Fruit fly (Drosophila melanogaster) whole organism, embryonic: Measurements from ENCODE around the gene CG33791.

ENCODE experiments used
- Adf1 ChIP-seq: fragments of 200-800 bp; sonication (Bioruptor generic); IDR thresholded peaks from 2 replicates; pipeline ENCODE4 v1.3.6; 2022; ENCODE audit warnings: missing biosample characterization, missing genetic modification characterization
- C15 ChIP-seq: fragments of 200-800 bp; sonication (Bioruptor generic); IDR thresholded peaks from 3 replicates; pipeline ENCODE4 v1.3.6; 2022; ENCODE audit warnings: missing biosample characterization, missing genetic modification characterization
- CG10366 ChIP-seq: fragments of 200-800 bp; sonication (Bioruptor generic); IDR thresholded peaks from 2 replicates; pipeline ENCODE4 v1.3.6; 2022; ENCODE audit warnings: missing biosample characterization, missing genetic modification characterization
- CG10959 ChIP-seq: fragments of 200-800 bp; sonication (Bioruptor generic); IDR thresholded peaks from 2 replicates; pipeline ENCODE4 v1.3.6; 2022; ENCODE audit warnings: missing biosample characterization, missing genetic modification characterization
- CG14965 ChIP-seq: fragments of 200-800 bp; sonication (Bioruptor generic); optimal IDR thresholded peaks from 2 replicates; lab custom pipeline; 2016; ENCODE audit warnings: missing biosample characterization, missing genetic modification characterization, borderline replicate concordance
- CG15479 ChIP-seq: fragments of 200-800 bp; sonication (Bioruptor generic); optimal IDR thresholded peaks from 3 replicates; lab custom pipeline; 2019; ENCODE audit warnings: missing biosample characterization, mild to moderate bottlenecking, missing genetic modification characterization, moderate library complexity
- CG17361 ChIP-seq: fragments of 200-800 bp; sonication (Bioruptor generic); IDR thresholded peaks from 3 replicates; pipeline ENCODE4 v1.3.6; 2022; ENCODE audit warnings: missing biosample characterization, missing genetic modification characterization
- CG18262 ChIP-seq: fragments of 200-800 bp; optimal IDR thresholded peaks from 3 replicates; lab custom pipeline; 2019; ENCODE audit warnings: missing biosample characterization, mild to moderate bottlenecking, missing genetic modification characterization, moderate library complexity
- CG18619 ChIP-seq: fragments of 200-800 bp; sonication (Bioruptor generic); optimal IDR thresholded peaks from 3 replicates; lab custom pipeline; 2017; ENCODE audit warnings: missing biosample characterization, mild to moderate bottlenecking, missing genetic modification characterization
- CG2120 ChIP-seq: fragments of 200-800 bp; sonication (Bioruptor generic); optimal IDR thresholded peaks from 3 replicates; lab custom pipeline; 2016; ENCODE audit warnings: missing biosample characterization, missing genetic modification characterization
- CG2199 ChIP-seq: fragments of 200-800 bp; sonication (Bioruptor generic); IDR thresholded peaks from 3 replicates; pipeline ENCODE4 v1.3.6; 2022; ENCODE audit warnings: missing biosample characterization, missing genetic modification characterization
- CG30020 ChIP-seq: fragments of 200-800 bp; optimal IDR thresholded peaks from 2 replicates; lab custom pipeline; 2019; ENCODE audit warnings: missing biosample characterization, mild to moderate bottlenecking, missing genetic modification characterization, moderate library complexity
- CG6689 ChIP-seq: fragments of 200-800 bp; sonication (Bioruptor generic); IDR thresholded peaks from 2 replicates; pipeline ENCODE4 v1.3.6; 2022; ENCODE audit warnings: missing biosample characterization, missing genetic modification characterization
- CG7271 ChIP-seq: fragments of 200-800 bp; sonication (Bioruptor generic); optimal IDR thresholded peaks from 2 replicates; lab custom pipeline; 2018; ENCODE audit warnings: missing biosample characterization, mild to moderate bottlenecking, missing genetic modification characterization, moderate library complexity
- CG8359 ChIP-seq: fragments of 200-800 bp; sonication (Bioruptor generic); optimal IDR thresholded peaks from 2 replicates; lab custom pipeline; 2017; ENCODE audit warnings: missing biosample characterization, mild to moderate bottlenecking, missing genetic modification characterization, borderline replicate concordance
- Dll ChIP-seq: fragments of 200-800 bp; sonication (Bioruptor generic); IDR thresholded peaks from 4 replicates; pipeline ENCODE4 v1.3.6; 2022; ENCODE audit warnings: missing biosample characterization, missing genetic modification characterization; ENCODE audit not compliant: partially characterized antibody
- Dref ChIP-seq: fragments of 200-800 bp; sonication (Bioruptor generic); IDR thresholded peaks from 2 replicates; pipeline ENCODE4 v1.3.6; 2022; ENCODE audit warnings: missing biosample characterization, missing genetic modification characterization
- HLH54F ChIP-seq: fragments of 200-800 bp; sonication (Bioruptor generic); optimal IDR thresholded peaks from 3 replicates; lab custom pipeline; 2016; ENCODE audit warnings: missing biosample characterization, missing genetic modification characterization
- HLHmδ ChIP-seq: fragments of 200-800 bp; sonication (Bioruptor generic); optimal IDR thresholded peaks from 2 replicates; lab custom pipeline; 2018; ENCODE audit warnings: missing biosample characterization, mild to moderate bottlenecking, missing genetic modification characterization, moderate library complexity
- HmgD ChIP-seq: fragments of 200-800 bp; sonication (Bioruptor generic); optimal IDR thresholded peaks from 3 replicates; lab custom pipeline; 2016; ENCODE audit warnings: missing biosample characterization, missing genetic modification characterization
- Hmr ChIP-seq: fragments of 200-800 bp; sonication (Bioruptor generic); optimal IDR thresholded peaks from 3 replicates; lab custom pipeline; 2017; ENCODE audit warnings: mild to moderate bottlenecking, missing biosample characterization, missing genetic modification reagents, missing genetic modification characterization
- Jarid2 ChIP-seq: fragments of 200-800 bp; sonication (Bioruptor generic); optimal IDR thresholded peaks from 3 replicates; lab custom pipeline; 2017; ENCODE audit warnings: mild to moderate bottlenecking, missing biosample characterization, missing genetic modification reagents, missing genetic modification characterization
- Mes4 ChIP-seq: fragments of 200-800 bp; sonication (Bioruptor generic); optimal IDR thresholded peaks from 2 replicates; lab custom pipeline; 2016; ENCODE audit warnings: missing biosample characterization, missing genetic modification characterization
- NC2α ChIP-seq: fragments of 200-800 bp; sonication (Bioruptor generic); optimal IDR thresholded peaks from 2 replicates; lab custom pipeline; 2016; ENCODE audit warnings: missing biosample characterization, missing genetic modification characterization
- Xbp1 ChIP-seq: fragments of 200-800 bp; sonication (Bioruptor generic); optimal IDR thresholded peaks from 3 replicates; lab custom pipeline; 2016; ENCODE audit warnings: missing biosample characterization, mild to moderate bottlenecking, missing genetic modification characterization
- caup ChIP-seq: fragments of 200-800 bp; sonication (Bioruptor generic); optimal IDR thresholded peaks from 3 replicates; lab custom pipeline; 2017; ENCODE audit warnings: missing biosample characterization, mild to moderate bottlenecking, missing genetic modification characterization, moderate library complexity; ENCODE audit not compliant: severe bottlenecking
- crc ChIP-seq: fragments of 200-800 bp; sonication (Bioruptor generic); optimal IDR thresholded peaks from 2 replicates; lab custom pipeline; 2016; ENCODE audit warnings: missing biosample characterization, missing genetic modification characterization
- dati ChIP-seq: fragments of 200-800 bp; sonication (Bioruptor generic); IDR thresholded peaks from 2 replicates; pipeline ENCODE4 v1.3.6; 2022; ENCODE audit warnings: missing biosample characterization, missing genetic modification characterization
- esg ChIP-seq: fragments of 200-800 bp; sonication (Bioruptor generic); conservative IDR thresholded peaks from 2 replicates; pipeline ENCODE4 v1.3.6; 2022; ENCODE audit warnings: missing biosample characterization, missing genetic modification characterization
- ewg ChIP-seq: fragments of 200-800 bp; sonication (Bioruptor generic); optimal IDR thresholded peaks from 3 replicates; lab custom pipeline; 2017; ENCODE audit warnings: mild to moderate bottlenecking, missing biosample characterization, missing genetic modification reagents, missing genetic modification characterization
- eyg ChIP-seq: fragments of 200-800 bp; sonication (Bioruptor generic); optimal IDR thresholded peaks from 3 replicates; lab custom pipeline; 2016; ENCODE audit warnings: missing biosample characterization, missing genetic modification characterization
- her ChIP-seq: fragments of 200-800 bp; sonication (Bioruptor generic); optimal IDR thresholded peaks from 2 replicates; lab custom pipeline; 2016; ENCODE audit warnings: missing biosample characterization, missing genetic modification characterization
- klu ChIP-seq: fragments of 200-800 bp; sonication (Bioruptor generic); IDR thresholded peaks from 2 replicates; pipeline ENCODE4 v1.3.6; 2022; ENCODE audit warnings: missing biosample characterization, missing genetic modification characterization
- lbe ChIP-seq: fragments of 200-800 bp; sonication (Bioruptor generic); optimal IDR thresholded peaks from 2 replicates; lab custom pipeline; 2016; ENCODE audit warnings: missing biosample characterization, mild to moderate bottlenecking, missing genetic modification characterization
- lov ChIP-seq, 2 experiments: fragments of 200-800 bp in 1 of 2; fragments of >200 bp in 1 of 2; sonication (Bioruptor generic) in 1 of 2; IDR thresholded peaks in 1 of 2; optimal IDR thresholded peaks in 1 of 2; 2 replicates in 1 of 2; 3 replicates in 1 of 2; pipeline versions ENCODE4 v1.3.6 to Lab custom; 2017 to 2022; ENCODE audit warnings: missing biosample characterization in 1 of 2, missing genetic modification characterization in 1 of 2
- nerfin-2 ChIP-seq: fragments of 200-800 bp; sonication (Bioruptor generic); IDR thresholded peaks from 2 replicates; pipeline ENCODE4 v1.3.6; 2022; ENCODE audit warnings: missing biosample characterization, missing genetic modification characterization; ENCODE audit not compliant: partially characterized antibody
- nmo ChIP-seq: fragments of 200-800 bp; sonication (Bioruptor generic); optimal IDR thresholded peaks from 2 replicates; lab custom pipeline; 2018; ENCODE audit warnings: missing biosample characterization, mild to moderate bottlenecking, missing genetic modification characterization, moderate library complexity
- otp ChIP-seq: fragments of 200-800 bp; sonication (Bioruptor generic); IDR thresholded peaks from 3 replicates; pipeline ENCODE4, ENCODE4 v1.3.6; 2022; ENCODE audit warnings: missing biosample characterization, missing genetic modification characterization
- psq ChIP-seq: fragments of 200-800 bp; sonication (Bioruptor generic); optimal IDR thresholded peaks from 2 replicates; lab custom pipeline; 2017; ENCODE audit warnings: missing biosample characterization, missing genetic modification characterization
- ro ChIP-seq: fragments of 200-800 bp; sonication (Bioruptor generic); IDR thresholded peaks from 2 replicates; pipeline ENCODE4 v1.3.6; 2022; ENCODE audit warnings: missing biosample characterization, missing genetic modification characterization
- salm ChIP-seq: fragments of 200-800 bp; sonication (Bioruptor generic); optimal IDR thresholded peaks from 2 replicates; lab custom pipeline; 2018; ENCODE audit warnings: missing biosample characterization, mild to moderate bottlenecking, missing genetic modification characterization
- schlank ChIP-seq: fragments of 200-800 bp; sonication (Bioruptor generic); optimal IDR thresholded peaks from 2 replicates; lab custom pipeline; 2018; ENCODE audit warnings: missing biosample characterization, mild to moderate bottlenecking, missing genetic modification characterization
- stwl ChIP-seq: fragments of 200-800 bp; sonication (Bioruptor generic); optimal IDR thresholded peaks from 3 replicates; lab custom pipeline; 2018; ENCODE audit warnings: missing biosample characterization, mild to moderate bottlenecking, missing genetic modification characterization, moderate library complexity
- tap ChIP-seq: fragments of 200-800 bp; optimal IDR thresholded peaks from 3 replicates; lab custom pipeline; 2019; ENCODE audit warnings: missing biosample characterization, mild to moderate bottlenecking, missing genetic modification characterization, moderate library complexity
- tna ChIP-seq: fragments of 200-800 bp; sonication (Bioruptor generic); IDR thresholded peaks from 2 replicates; pipeline ENCODE4 v1.3.6; 2022; ENCODE audit warnings: missing biosample characterization, missing genetic modification characterization; ENCODE audit not compliant: partially characterized antibody
- ttk ChIP-seq: fragments of 200-800 bp; sonication (Bioruptor generic); IDR thresholded peaks from 2 replicates; pipeline ENCODE4 v2.1.2; 2022; ENCODE audit warnings: missing biosample characterization, missing genetic modification characterization
- usp ChIP-seq: fragments of >200 bp; optimal IDR thresholded peaks from 2 replicates; lab custom pipeline; 2017; ENCODE audit warnings: missing biosample characterization, missing genetic modification characterization
- vvl ChIP-seq: fragments of 200-800 bp; sonication (Bioruptor generic); IDR thresholded peaks from 2 replicates; pipeline ENCODE4 v1.3.6; 2022; ENCODE audit warnings: missing biosample characterization, missing genetic modification characterization

CG33791 gene

DNA sequence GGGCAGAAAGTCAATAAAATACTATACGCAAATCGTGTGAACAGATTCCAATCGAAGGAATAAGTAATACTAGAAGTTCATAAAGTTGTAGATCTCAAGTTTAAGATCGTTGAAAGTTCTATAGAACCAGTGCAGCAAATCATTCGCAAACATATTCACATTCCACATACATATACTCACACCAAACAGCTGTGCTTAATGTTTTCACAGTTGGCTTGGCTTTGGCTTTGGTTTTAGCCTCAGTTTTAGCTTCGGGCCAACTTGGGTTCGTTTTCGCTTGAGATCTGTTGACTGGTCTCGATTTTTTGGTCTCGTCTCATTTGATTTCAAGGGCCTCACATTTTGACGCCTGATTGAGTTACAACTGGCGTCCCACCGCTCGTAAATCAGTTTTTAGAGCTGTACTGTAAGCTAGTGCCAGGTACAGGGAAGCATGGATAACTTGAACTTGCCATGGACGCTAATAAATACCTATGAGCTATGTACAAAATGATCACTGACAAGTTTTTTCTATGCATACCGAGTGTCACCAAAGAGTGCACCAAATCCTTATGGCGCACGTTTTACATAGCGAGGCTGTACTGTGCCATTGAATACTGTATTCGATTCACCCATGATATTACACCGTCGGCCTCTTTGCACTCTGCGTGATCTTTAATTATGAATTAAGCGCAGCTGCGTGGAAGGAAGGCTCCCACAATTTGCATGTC, 15.5 kb upstream of the CG33791 start (continued):
- TF ChIP-seq esg (GFP tag; lab: Robert Waterston, UW) (peak; percentile 86), ewg (peak; percentile 41), crc (peak; percentile 85), otp (GFP tag; lab: Robert Waterston, UW) (peak; percentile 89), nmo (GFP tag; lab: Kevin White, UChicago) (peak; percentile 59), ttk (GFP tag; lab: Robert Waterston, UW) (peak; percentile 82), HmgD (GFP tag; lab: Kevin White, UChicago) (no peak), nerfin-2 (GFP tag; lab: Robert Waterston, UW) (no peak), CG18262 (tag; lab: Kevin White, UChicago) (peak; percentile 66), NC2α (GFP tag; lab: Kevin White, UChicago) (no peak), CG6689 (GFP tag; lab: Robert Waterston, UW) (peak; percentile 87), schlank (peak; percentile 74), CG18619 (GFP tag; lab: Kevin White, UChicago) (peak; percentile 65), CG15479 (GFP tag; lab: Kevin White, UChicago) (no peak), CG10959 (peak; percentile 76), CG7271 (tag; lab: Kevin White, UChicago) (no peak), klu (GFP tag; lab: Robert Waterston, UW) (peak; percentile 58), CG17361 (GFP tag; lab: Robert Waterston, UW) (peak; percentile 49; the same call in 1 of the 3 replicates), ro (GFP tag; lab: Robert Waterston, UW) (peak; percentile 55; the same call in 1 of the 2 replicates), CG10366 (GFP tag; lab: Robert Waterston, UW) (peak; percentile 87), Mes4 (GFP tag; lab: Kevin White, UChicago) (peak; percentile 32), CG30020 (no peak), lov (optimal IDR thresholded peaks at IDR 0.05; lab: Kevin White, UChicago) (no peak), lov (GFP tag; IDR thresholded peaks at IDR 0.05; lab: Robert Waterston, UW) (peak; percentile 78; the same call in 2 of the 3 replicates), usp (no peak), vvl (GFP tag; lab: Robert Waterston, UW) (peak; percentile 79), eyg (peak; percentile 77), stwl (tag; lab: Kevin White, UChicago) (no peak), her (GFP tag; lab: Kevin White, UChicago) (peak; percentile 83), tna (GFP tag; lab: Robert Waterston, UW) (no peak), CG14965 (GFP tag; lab: Kevin White, UChicago) (peak; percentile 55), Xbp1 (GFP tag; lab: Kevin White, UChicago) (peak; percentile 84), caup (peak; percentile 83), Jarid2 (GFP tag; lab: Kevin White, UChicago) (peak; percentile 38), psq (GFP tag; lab: Kevin White, UChicago) (no peak), CG2199 (GFP tag; lab: Robert Waterston, UW) (0 out of 3 replicates have a peak, but pooled peaks have one; percentile 71), dati (GFP tag; lab: Robert Waterston, UW) (peak; percentile 69), tap (tag; lab: Kevin White, UChicago) (peak; percentile 78), salm (tag; lab: Kevin White, UChicago) (peak; percentile 26), HLH54F (GFP tag; lab: Kevin White, UChicago) (peak; percentile 80), HLHmδ (no peak), Dll (GFP tag; lab: Robert Waterston, UW) (no peak), Hmr (peak; percentile 73), Dref (peak; percentile 33; the same call in 1 of the 2 replicates), C15 (GFP tag; lab: Robert Waterston, UW) (peak; percentile 56; the same call in 1 of the 3 replicates), Adf1 (peak; percentile 57), CG2120 (GFP tag; lab: Kevin White, UChicago) (peak; percentile 89), lbe (no peak), CG8359 (GFP tag; lab: Kevin White, UChicago) (peak; percentile 46)
